Worm (Caenorhabditis elegans): ENCODE results near the gene aexr-1.

DNA sequence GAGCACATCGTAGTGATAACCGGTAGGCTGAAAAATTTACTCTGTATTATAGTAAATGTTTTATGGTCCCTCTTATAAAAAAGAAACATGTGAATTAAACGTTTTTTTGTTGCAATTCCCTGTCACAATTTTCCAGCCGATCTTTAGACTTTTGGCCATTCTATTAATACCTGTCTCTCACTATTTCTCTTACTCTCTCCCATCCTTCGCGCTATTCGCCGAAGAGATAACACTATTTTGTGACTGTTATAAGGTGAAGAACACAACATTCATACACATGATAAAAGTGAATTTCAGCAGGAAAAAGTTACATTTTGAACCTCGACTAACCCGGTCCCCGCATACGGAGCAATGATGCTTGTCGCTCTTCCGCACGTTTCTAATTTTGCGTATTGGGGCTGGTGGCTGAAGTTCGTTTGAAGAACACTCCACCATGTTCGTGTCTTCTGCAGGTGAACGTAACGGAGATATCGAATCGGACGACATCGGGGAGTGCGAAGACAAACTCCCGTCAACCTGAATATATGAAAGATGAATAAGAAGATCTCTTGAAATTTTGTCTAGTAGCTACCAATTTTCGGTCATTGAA is 4.0 kb upstream of the aexr-1 start:
- no peak for TF ChIP-seq T22C8.4 (GFP tag; IDR thresholded peaks at IDR 0.05)
- TF ChIP-seq flt-1 (GFP tag; IDR thresholded peaks at IDR 0.05) = no peak
- no peak for TF ChIP-seq ztf-29 (GFP tag; IDR thresholded peaks at IDR 0.05)
